Worm (Caenorhabditis elegans): Measurements from ENCODE around the gene cwn-1.

ce11 chrII:152283-152682 lies 18.9 kb upstream of the cwn-1 start, which contains the start of gene T25D3.3:
- TF ChIP-seq unc-39 (tag; optimal IDR thresholded peaks at IDR 0.05) = no peak
- no peak for TF ChIP-seq elt-1 (tag; optimal IDR thresholded peaks at IDR 0.05; ENCODE audit: borderline replicate concordance, insufficient read depth)
- no peak for TF ChIP-seq lin-13 (tag; optimal IDR thresholded peaks at IDR 0.05)
